Worm (Caenorhabditis elegans) whole organism, L4/young adult: Measurements from ENCODE around the gene nhl-1.

ENCODE experiments used
- W03F9.2 ChIP-seq: fragments of 150-350 bp; optimal IDR thresholded peaks from 2 replicates; lab custom pipeline; 2014; ENCODE audit warnings: missing biosample characterization, missing genetic modification characterization
- dao-5 ChIP-seq: sonication (generic microtip); optimal IDR thresholded peaks from 2 replicates; lab custom pipeline; 2016; ENCODE audit warnings: missing genotype, missing genetic modification characterization, moderate library complexity, missing compliant biosample characterization
- him-1 ChIP-seq: sonication (generic microtip); optimal IDR thresholded peaks from 2 replicates; lab custom pipeline; 2016; ENCODE audit warnings: missing genotype, missing genetic modification reagents, missing genetic modification characterization, missing compliant biosample characterization

Gene nhl-1

ce11 chrIII:9153809-9154208, at the start of gene nhl-1:
Gene nhl-1, minus strand, starts transcription at chrIII:9153909.
- TF ChIP-seq W03F9.2 (tag; lab: Kevin White, UChicago) (no peak), him-1 (tag; lab: Kevin White, UChicago) (no peak), dao-5 (no peak)

- TF ChIP-seq dao-5 (no peak), W03F9.2 (tag; lab: Kevin White, UChicago) (no peak), him-1 (tag; lab: Kevin White, UChicago) (no peak)
Observed at ce11 chrIII:9201977-9202376, 48.3 kb upstream of the nhl-1 start.

- TF ChIP-seq W03F9.2 (tag; lab: Kevin White, UChicago), result no peak
- TF ChIP-seq him-1 (tag; lab: Kevin White, UChicago), result no peak
- no peak for TF ChIP-seq dao-5
Observed at ce11 chrIII:9199605-9200004, 45.9 kb upstream of the nhl-1 start, which contains the start of gene ZC84.6. Gene ZC84.6, minus strand, starts transcription at chrIII:9199705.

ce11 chrIII:9191091-9191490, 37.4 kb upstream of the nhl-1 start, which contains the start of gene cls-3:
Gene cls-3, minus strand, starts transcription at chrIII:9191109.
- TF ChIP-seq dao-5 (no peak), him-1 (tag; lab: Kevin White, UChicago) (no peak), W03F9.2 (tag; lab: Kevin White, UChicago) (no peak)

ce11 chrIII:9185722-9186121, 32.0 kb upstream of the nhl-1 start, which contains the start of gene ZC84.7:
Gene ZC84.7, plus strand, starts transcription at chrIII:9186022.
- TF ChIP-seq him-1 (tag; lab: Kevin White, UChicago) (no peak), dao-5 (no peak), W03F9.2 (tag; lab: Kevin White, UChicago) (no peak)

ce11 chrIII:9181246-9181645, 27.5 kb upstream of the nhl-1 start, which contains the start of gene tax-4:
Gene tax-4, plus strand, starts transcription at chrIII:9181546.
- no peak for TF ChIP-seq dao-5
- TF ChIP-seq W03F9.2 (tag; lab: Kevin White, UChicago), result no peak
- no peak for TF ChIP-seq him-1 (tag; lab: Kevin White, UChicago)

ce11 chrIII:9177874-9178273, 24.2 kb upstream of the nhl-1 start:
- TF ChIP-seq W03F9.2 (tag; lab: Kevin White, UChicago) (no peak), dao-5 (no peak)

- TF ChIP-seq dao-5 (no peak), him-1 (tag; lab: Kevin White, UChicago) (no peak), W03F9.2 (tag; lab: Kevin White, UChicago) (no peak)
Observed at ce11 chrIII:9176008-9176407, 22.3 kb upstream of the nhl-1 start.

ce11 chrIII:9173239-9173638, 19.5 kb upstream of the nhl-1 start:
- TF ChIP-seq W03F9.2 (tag; lab: Kevin White, UChicago) (no peak), dao-5 (no peak)

ce11 chrIII:9172702-9173101, 19.0 kb upstream of the nhl-1 start, which contains the start of gene ina-1:
Gene ina-1, minus strand, starts transcription at chrIII:9172802.
- no peak for TF ChIP-seq W03F9.2 (tag; lab: Kevin White, UChicago)

ce11 chrIII:9162634-9163118, 9.0 kb upstream of the nhl-1 start, which contains the start of gene dgk-3:
Gene dgk-3, plus strand, starts transcription at chrIII:9163068.
- TF ChIP-seq dao-5 (no peak), W03F9.2 (tag; lab: Kevin White, UChicago) (no peak), him-1 (tag; lab: Kevin White, UChicago) (no peak)

ce11 chrIII:9161553-9161952, 7.8 kb upstream of the nhl-1 start, which contains the start of gene ptr-9:
Gene ptr-9, minus strand, starts transcription at chrIII:9161653.
- TF ChIP-seq him-1 (tag; lab: Kevin White, UChicago) (no peak), W03F9.2 (tag; lab: Kevin White, UChicago) (no peak), dao-5 (no peak)

- no peak for TF ChIP-seq W03F9.2 (tag; lab: Kevin White, UChicago)
- TF ChIP-seq dao-5, result no peak
- TF ChIP-seq him-1 (tag; lab: Kevin White, UChicago), result no peak
Observed at ce11 chrIII:9154766-9155165, 1.1 kb upstream of the nhl-1 start, which contains the start of gene irld-34. Gene irld-34, plus strand, starts transcription at chrIII:9155066.

- TF ChIP-seq W03F9.2 (tag; lab: Kevin White, UChicago) (no peak), dao-5 (no peak), him-1 (tag; lab: Kevin White, UChicago) (no peak)
Observed at ce11 chrIII:9152950-9153349, 759 bp downstream of the nhl-1 start.

ce11 chrIII:9151782-9152181, 1.9 kb downstream of the nhl-1 start:
- TF ChIP-seq W03F9.2 (tag; lab: Kevin White, UChicago) (no peak), dao-5 (no peak), him-1 (tag; lab: Kevin White, UChicago) (no peak)
